Fruit fly (Drosophila melanogaster) whole organism, embryonic: ENCODE results near the gene opa.

Experiments
- Aef1 ChIP-seq: fragments of 200-800 bp; sonication (Bioruptor generic); IDR thresholded peaks from 3 replicates; pipeline ENCODE4 v1.3.6; 2022; ENCODE audit warnings: missing biosample characterization, missing genetic modification characterization
- Atf-2 ChIP-seq: fragments of 200-800 bp; sonication (Bioruptor generic); optimal IDR thresholded peaks from 2 replicates; lab custom pipeline; 2016; ENCODE audit warnings: missing biosample characterization, missing genetic modification characterization
- Atf3 ChIP-seq: fragments of 200-800 bp; sonication (Bioruptor generic); optimal IDR thresholded peaks from 3 replicates; lab custom pipeline; 2016; ENCODE audit warnings: missing biosample characterization, missing genetic modification characterization
- Atf6 ChIP-seq: fragments of 200-800 bp; sonication (Bioruptor generic); IDR thresholded peaks from 2 replicates; pipeline ENCODE4 v1.3.6; 2022; ENCODE audit warnings: missing biosample characterization, missing genetic modification characterization
- BEAF-32 ChIP-seq: fragments of 200-800 bp; sonication (Bioruptor generic); optimal IDR thresholded peaks from 3 replicates; lab custom pipeline; 2017; ENCODE audit warnings: missing biosample characterization, missing genetic modification characterization, mild to moderate bottlenecking, moderate library complexity, missing genetic modification reagents
- Bdp1 ChIP-seq: fragments of 200-800 bp; sonication (Bioruptor generic); optimal IDR thresholded peaks from 3 replicates; lab custom pipeline; 2016; ENCODE audit warnings: missing biosample characterization, missing genetic modification characterization
- CG11560 ChIP-seq: fragments of 200-800 bp; sonication (Bioruptor generic); IDR thresholded peaks from 3 replicates; pipeline ENCODE4 v1.3.6; 2022; ENCODE audit warnings: missing biosample characterization, missing genetic modification characterization
- CG12155 ChIP-seq: fragments of 200-800 bp; sonication (Bioruptor generic); optimal IDR thresholded peaks from 3 replicates; lab custom pipeline; 2016; ENCODE audit warnings: missing biosample characterization, missing genetic modification characterization
- CG12299 ChIP-seq: fragments of 200-800 bp; sonication (Bioruptor generic); optimal IDR thresholded peaks from 2 replicates; lab custom pipeline; 2018; ENCODE audit warnings: missing biosample characterization, mild to moderate bottlenecking, missing genetic modification characterization
- CG12744 ChIP-seq: fragments of 200-800 bp; sonication (Bioruptor generic); optimal IDR thresholded peaks from 2 replicates; lab custom pipeline; 2016; ENCODE audit warnings: missing biosample characterization, missing genetic modification characterization
- CG13123 ChIP-seq: fragments of 200-800 bp; sonication (Bioruptor generic); optimal IDR thresholded peaks from 2 replicates; lab custom pipeline; 2016; ENCODE audit warnings: missing biosample characterization, missing genetic modification characterization
- CG15479 ChIP-seq: fragments of 200-800 bp; sonication (Bioruptor generic); optimal IDR thresholded peaks from 3 replicates; lab custom pipeline; 2019; ENCODE audit warnings: missing biosample characterization, mild to moderate bottlenecking, missing genetic modification characterization, moderate library complexity
- CG1603 ChIP-seq: fragments of 200-800 bp; sonication (Bioruptor generic); optimal IDR thresholded peaks from 2 replicates; lab custom pipeline; 2019; ENCODE audit warnings: missing biosample characterization, mild to moderate bottlenecking, missing genetic modification characterization, moderate library complexity
- CG18619 ChIP-seq: fragments of 200-800 bp; sonication (Bioruptor generic); optimal IDR thresholded peaks from 3 replicates; lab custom pipeline; 2017; ENCODE audit warnings: missing biosample characterization, mild to moderate bottlenecking, missing genetic modification characterization
- CG2116 ChIP-seq: fragments of 200-800 bp; sonication (Bioruptor generic); optimal IDR thresholded peaks from 3 replicates; lab custom pipeline; 2018; ENCODE audit warnings: missing biosample characterization, mild to moderate bottlenecking, missing genetic modification characterization
- CG31441 ChIP-seq: fragments of 200-800 bp; sonication (Bioruptor generic); IDR thresholded peaks from 2 replicates; pipeline ENCODE4 v1.3.6; 2022; ENCODE audit warnings: missing biosample characterization, missing genetic modification characterization
- CG4282 ChIP-seq: fragments of 200-800 bp; sonication (Bioruptor generic); optimal IDR thresholded peaks from 2 replicates; lab custom pipeline; 2016; ENCODE audit warnings: missing biosample characterization, missing genetic modification characterization
- CG4360 ChIP-seq: fragments of 200-800 bp; sonication (Bioruptor generic); IDR thresholded peaks from 2 replicates; pipeline ENCODE4 v1.3.6; 2022; ENCODE audit warnings: missing biosample characterization, missing genetic modification characterization
- CG4820 ChIP-seq: fragments of 200-800 bp; sonication (Bioruptor generic); optimal IDR thresholded peaks from 3 replicates; lab custom pipeline; 2016; ENCODE audit warnings: missing biosample characterization, missing genetic modification characterization
- CG8478 ChIP-seq: fragments of >200 bp; optimal IDR thresholded peaks from 2 replicates; lab custom pipeline; 2018
- CG8765 ChIP-seq: fragments of 200-800 bp; sonication (Bioruptor generic); IDR thresholded peaks from 2 replicates; pipeline ENCODE4 v1.3.6; 2022; ENCODE audit warnings: missing biosample characterization, missing genetic modification characterization
- CHES-1-like ChIP-seq: fragments of 200-800 bp; sonication (Bioruptor generic); optimal IDR thresholded peaks from 2 replicates; lab custom pipeline; 2016; ENCODE audit warnings: missing biosample characterization, missing genetic modification characterization
- Dek ChIP-seq: fragments of 200-800 bp; sonication (Bioruptor generic); optimal IDR thresholded peaks from 3 replicates; lab custom pipeline; 2019; ENCODE audit warnings: missing biosample characterization, mild to moderate bottlenecking, missing genetic modification characterization, moderate library complexity
- Drgx ChIP-seq: fragments of 200-800 bp; sonication (Bioruptor generic); IDR thresholded peaks from 2 replicates; pipeline ENCODE4 v1.3.6; 2022; ENCODE audit warnings: missing biosample characterization, missing genetic modification characterization
- H2.0 ChIP-seq: fragments of 200-800 bp; sonication (Bioruptor generic); IDR thresholded peaks from 2 replicates; pipeline ENCODE4 v1.3.6; 2022; ENCODE audit warnings: missing biosample characterization, missing genetic modification characterization
- Hmx ChIP-seq: fragments of 200-800 bp; sonication (Bioruptor generic); optimal IDR thresholded peaks from 2 replicates; lab custom pipeline; 2016; ENCODE audit warnings: missing biosample characterization, missing genetic modification characterization
- Hsf ChIP-seq: fragments of 200-800 bp; sonication (Bioruptor generic); optimal IDR thresholded peaks from 3 replicates; lab custom pipeline; 2016; ENCODE audit warnings: missing biosample characterization, missing genetic modification characterization
- Poxn ChIP-seq: fragments of 200-800 bp; sonication (Bioruptor generic); IDR thresholded peaks from 2 replicates; pipeline ENCODE4 v1.3.6; 2022; ENCODE audit warnings: missing biosample characterization, missing genetic modification characterization
- ab ChIP-seq: fragments of 200-800 bp; sonication (Bioruptor generic); optimal IDR thresholded peaks from 2 replicates; lab custom pipeline; 2016; ENCODE audit warnings: missing biosample characterization, missing genetic modification characterization
- ato ChIP-seq: fragments of 200-800 bp; sonication (Bioruptor generic); IDR thresholded peaks from 2 replicates; pipeline ENCODE4 v1.3.6; 2022; ENCODE audit warnings: missing biosample characterization, missing genetic modification characterization; ENCODE audit not compliant: partially characterized antibody
- chif ChIP-seq, 2 experiments: fragments of 200-800 bp; sonication (Bioruptor generic); optimal IDR thresholded peaks; 3 replicates each; lab custom pipeline; 2016; ENCODE audit warnings: missing biosample characterization in 2 of 2, missing genetic modification characterization in 2 of 2
- croc ChIP-seq: fragments of 200-800 bp; sonication (Bioruptor generic); conservative IDR thresholded peaks from 3 replicates; pipeline ENCODE4 v1.3.6; 2022; ENCODE audit warnings: missing biosample characterization, missing genetic modification characterization
- crp ChIP-seq, 2 experiments: fragments of 200-800 bp; sonication (Bioruptor generic); optimal IDR thresholded peaks; 2 replicates in 1 of 2; 3 replicates in 1 of 2; lab custom pipeline; 2017; ENCODE audit warnings: missing biosample characterization in 2 of 2, missing genetic modification characterization in 2 of 2, mild to moderate bottlenecking in 1 of 2, moderate library complexity in 1 of 2
- cwo ChIP-seq: fragments of 200-800 bp; sonication (Bioruptor generic); optimal IDR thresholded peaks from 3 replicates; lab custom pipeline; 2017; ENCODE audit warnings: missing biosample characterization, missing genetic modification characterization, mild to moderate bottlenecking, moderate library complexity, missing genetic modification reagents
- emc ChIP-seq: fragments of 200-800 bp; sonication (Bioruptor generic); optimal IDR thresholded peaks from 2 replicates; lab custom pipeline; 2016; ENCODE audit warnings: missing biosample characterization, missing genetic modification characterization
- en ChIP-seq: fragments of 200-800 bp; sonication (Bioruptor generic); optimal IDR thresholded peaks from 2 replicates; lab custom pipeline; 2016; ENCODE audit warnings: missing biosample characterization, missing genetic modification characterization
- esg ChIP-seq: fragments of 200-800 bp; sonication (Bioruptor generic); conservative IDR thresholded peaks from 2 replicates; pipeline ENCODE4 v1.3.6; 2022; ENCODE audit warnings: missing biosample characterization, missing genetic modification characterization
- grau ChIP-seq: fragments of 200-800 bp; optimal IDR thresholded peaks from 3 replicates; lab custom pipeline; 2019; ENCODE audit warnings: missing biosample characterization, mild to moderate bottlenecking, missing genetic modification characterization, moderate library complexity
- h ChIP-seq: fragments of >200 bp; optimal IDR thresholded peaks from 2 replicates; lab custom pipeline; 2017
- hkb ChIP-seq, 2 experiments: fragments of 200-800 bp in 1 of 2; fragments of >200 bp in 1 of 2; sonication (Bioruptor generic) in 1 of 2; IDR thresholded peaks in 1 of 2; optimal IDR thresholded peaks in 1 of 2; 2 replicates each; pipeline versions ENCODE4 v1.3.6 to Lab custom; 2017 to 2022; ENCODE audit warnings: missing biosample characterization in 1 of 2, missing genetic modification characterization in 1 of 2
- kah ChIP-seq: fragments of 200-800 bp; sonication (Bioruptor generic); optimal IDR thresholded peaks from 2 replicates; lab custom pipeline; 2018; ENCODE audit warnings: missing biosample characterization, mild to moderate bottlenecking, missing genetic modification characterization
- kni ChIP-seq: fragments of 200-800 bp; sonication (Bioruptor generic); optimal IDR thresholded peaks from 3 replicates; lab custom pipeline; 2017; ENCODE audit warnings: mild to moderate bottlenecking, missing biosample characterization, missing genetic modification reagents, missing genetic modification characterization
- luna ChIP-seq: fragments of 200-800 bp; sonication (Bioruptor generic); optimal IDR thresholded peaks from 2 replicates; lab custom pipeline; 2016; ENCODE audit warnings: missing biosample characterization, missing genetic modification characterization
- pb ChIP-seq: fragments of 200-800 bp; sonication (Bioruptor generic); optimal IDR thresholded peaks from 3 replicates; lab custom pipeline; 2016; ENCODE audit warnings: missing biosample characterization, missing genetic modification characterization
- row ChIP-seq: fragments of 200-800 bp; sonication (Bioruptor generic); IDR thresholded peaks from 3 replicates; pipeline ENCODE4 v1.3.6; 2022; ENCODE audit warnings: missing biosample characterization, missing genetic modification characterization
- run ChIP-seq: fragments of 200-800 bp; sonication (Bioruptor generic); optimal IDR thresholded peaks from 3 replicates; lab custom pipeline; 2018; ENCODE audit warnings: missing biosample characterization, mild to moderate bottlenecking, missing genetic modification characterization
- seq ChIP-seq: fragments of 200-800 bp; sonication (Bioruptor generic); IDR thresholded peaks from 2 replicates; pipeline ENCODE4 v1.3.6; 2022; ENCODE audit warnings: missing biosample characterization, missing genetic modification characterization
- slou ChIP-seq: fragments of 200-800 bp; sonication (Bioruptor generic); optimal IDR thresholded peaks from 3 replicates; lab custom pipeline; 2016; ENCODE audit warnings: missing biosample characterization, missing genetic modification characterization
- trem ChIP-seq: fragments of 200-800 bp; optimal IDR thresholded peaks from 3 replicates; lab custom pipeline; 2019; ENCODE audit warnings: missing biosample characterization, mild to moderate bottlenecking, missing genetic modification characterization, moderate library complexity
- z ChIP-seq: fragments of 200-800 bp; sonication (Bioruptor generic); IDR thresholded peaks from 3 replicates; pipeline ENCODE4 v1.3.6; 2022; ENCODE audit warnings: missing biosample characterization, missing genetic modification characterization
- zen2 ChIP-seq: fragments of 200-800 bp; sonication (Bioruptor generic); IDR thresholded peaks from 3 replicates; pipeline ENCODE4 v1.3.6; 2022; ENCODE audit warnings: missing biosample characterization, missing genetic modification characterization; ENCODE audit not compliant: partially characterized antibody

Gene opa

dm6 chr3R:4912130-4912549 lies 59.5 kb downstream of the opa start (continued):
- TF ChIP-seq slou (GFP tag; lab: Kevin White, UChicago) (peak; percentile 0), hkb (optimal IDR thresholded peaks at IDR 0.05; lab: Kevin White, UChicago) (no peak), hkb (GFP tag; IDR thresholded peaks at IDR 0.05; lab: Robert Waterston, UW) (peak; percentile 66), Hsf (GFP tag; lab: Kevin White, UChicago) (peak; percentile 60), row (GFP tag; lab: Robert Waterston, UW) (peak; percentile 97), CG1603 (tag; lab: Kevin White, UChicago) (peak; percentile 80), emc (GFP tag; lab: Kevin White, UChicago) (no peak), Atf-2 (GFP tag; lab: Kevin White, UChicago) (peak; percentile 68), Atf6 (GFP tag; lab: Robert Waterston, UW) (no peak; the same call in none of the 2 replicates), Atf3 (GFP tag; lab: Kevin White, UChicago) (peak; percentile 55), CG31441 (GFP tag; lab: Robert Waterston, UW) (no peak; the same call in 1 of the 2 replicates), seq (GFP tag; lab: Robert Waterston, UW) (peak; percentile 37; the same call in 1 of the 2 replicates), Drgx (0 out of 2 replicates have a peak, but pooled peaks have one; percentile 24), ab (GFP tag; lab: Kevin White, UChicago) (peak; percentile 29), Aef1 (GFP tag; lab: Robert Waterston, UW) (peak; percentile 66), trem (tag; lab: Kevin White, UChicago) (no peak), run (peak; percentile 9), luna (GFP tag; lab: Kevin White, UChicago) (peak; percentile 2), Bdp1 (peak; percentile 34), z (GFP tag; lab: Robert Waterston, UW) (no peak), kah (no peak), CG12155 (GFP tag; lab: Kevin White, UChicago) (peak; percentile 59), grau (tag; lab: Kevin White, UChicago) (peak; percentile 99), esg (GFP tag; lab: Robert Waterston, UW) (peak; percentile 57), CG8478 (lab: Kevin White, UChicago) (no peak), ato (GFP tag; lab: Robert Waterston, UW) (no peak), kni (GFP tag; lab: Kevin White, UChicago) (peak; percentile 38), CG4820 (GFP tag; lab: Kevin White, UChicago) (peak; percentile 32), pb (GFP tag; lab: Kevin White, UChicago) (peak; percentile 12), CG12299 (no peak), h (lab: Kevin White, UChicago) (no peak), CG11560 (tag; lab: Robert Waterston, UW) (no peak; the same call in 2 of the 3 replicates), CG2116 (GFP tag; lab: Kevin White, UChicago) (peak; percentile 4), CG18619 (peak; percentile 73), CG4282 (GFP tag; lab: Kevin White, UChicago) (no peak), CG4360 (GFP tag; lab: Robert Waterston, UW) (peak; percentile 54), Dek (peak; percentile 70), CG8765 (GFP tag; lab: Robert Waterston, UW) (peak; percentile 42; the same call in 1 of the 2 replicates), CG12744 (GFP tag; lab: Kevin White, UChicago) (no peak), crp (GFP tag; optimal IDR thresholded peaks at IDR 0.05; lab: Kevin White, UChicago) (peak in 1 of 2 experiments; percentile 11), BEAF-32 (GFP tag; lab: Kevin White, UChicago) (no peak), chif (GFP tag; optimal IDR thresholded peaks at IDR 0.05; lab: Kevin White, UChicago) (peak; percentile 41 to 54), CHES-1-like (GFP tag; lab: Kevin White, UChicago) (peak; percentile 58), cwo (peak; percentile 76), zen2 (no peak), H2.0 (GFP tag; lab: Robert Waterston, UW) (peak; percentile 67), CG15479 (GFP tag; lab: Kevin White, UChicago) (peak; percentile 99), Poxn (peak; percentile 40; the same call in 1 of the 2 replicates), CG13123 (peak; percentile 20), croc (no peak; the same call in 2 of the 3 replicates), Hmx (GFP tag; lab: Kevin White, UChicago) (no peak), en (GFP tag; lab: Kevin White, UChicago) (peak; percentile 34)
